Fruit fly (Drosophila melanogaster) whole organism, embryonic: Measurements from ENCODE around the gene Ipo9.

ENCODE experiments used
- Awh ChIP-seq: fragments of 200-800 bp; sonication (Bioruptor generic); IDR thresholded peaks from 2 replicates; pipeline ENCODE4, ENCODE4 v1.3.6; 2022; ENCODE audit warnings: missing biosample characterization, missing genetic modification characterization
- Bgb ChIP-seq: fragments of 200-800 bp; sonication (Bioruptor generic); IDR thresholded peaks from 2 replicates; pipeline ENCODE4 v1.3.6; 2022; ENCODE audit warnings: missing biosample characterization, missing genetic modification characterization; ENCODE audit not compliant: partially characterized antibody
- CG10209 ChIP-seq: fragments of 200-800 bp; sonication (Bioruptor generic); optimal IDR thresholded peaks from 3 replicates; lab custom pipeline; 2017; ENCODE audit warnings: missing biosample characterization, mild to moderate bottlenecking, missing genetic modification characterization, missing genetic modification reagents
- CG10366 ChIP-seq: fragments of 200-800 bp; sonication (Bioruptor generic); IDR thresholded peaks from 2 replicates; pipeline ENCODE4 v1.3.6; 2022; ENCODE audit warnings: missing biosample characterization, missing genetic modification characterization
- CG10959 ChIP-seq: fragments of 200-800 bp; sonication (Bioruptor generic); IDR thresholded peaks from 2 replicates; pipeline ENCODE4 v1.3.6; 2022; ENCODE audit warnings: missing biosample characterization, missing genetic modification characterization
- CG10979 ChIP-seq: fragments of 200-800 bp; sonication (Bioruptor generic); optimal IDR thresholded peaks from 2 replicates; lab custom pipeline; 2018; ENCODE audit warnings: missing biosample characterization, mild to moderate bottlenecking, missing genetic modification characterization, moderate library complexity
- CG11093 ChIP-seq: fragments of 200-800 bp; sonication (Bioruptor generic); IDR thresholded peaks from 3 replicates; pipeline ENCODE4 v1.3.6; 2022; ENCODE audit warnings: missing biosample characterization, missing genetic modification characterization
- CG11723 ChIP-seq: fragments of 200-800 bp; sonication (Bioruptor generic); optimal IDR thresholded peaks from 2 replicates; lab custom pipeline; 2017; ENCODE audit warnings: missing biosample characterization, mild to moderate bottlenecking, missing genetic modification characterization
- CG12299 ChIP-seq: fragments of 200-800 bp; sonication (Bioruptor generic); optimal IDR thresholded peaks from 2 replicates; lab custom pipeline; 2018; ENCODE audit warnings: missing biosample characterization, mild to moderate bottlenecking, missing genetic modification characterization
- CG12942 ChIP-seq: fragments of 200-800 bp; sonication (Bioruptor generic); optimal IDR thresholded peaks from 3 replicates; lab custom pipeline; 2016; ENCODE audit warnings: missing biosample characterization, missing genetic modification characterization
- CG14014 ChIP-seq: fragments of 200-800 bp; sonication (Bioruptor generic); IDR thresholded peaks from 2 replicates; pipeline ENCODE4 v1.3.6; 2022; ENCODE audit warnings: missing biosample characterization, missing genetic modification characterization
- CG15479 ChIP-seq: fragments of 200-800 bp; sonication (Bioruptor generic); optimal IDR thresholded peaks from 3 replicates; lab custom pipeline; 2019; ENCODE audit warnings: missing biosample characterization, mild to moderate bottlenecking, missing genetic modification characterization, moderate library complexity
- CG15601 ChIP-seq: fragments of 200-800 bp; sonication (Bioruptor generic); optimal IDR thresholded peaks from 3 replicates; lab custom pipeline; 2019; ENCODE audit warnings: missing biosample characterization, mild to moderate bottlenecking, missing genetic modification characterization, moderate library complexity
- CG2116 ChIP-seq: fragments of 200-800 bp; sonication (Bioruptor generic); optimal IDR thresholded peaks from 3 replicates; lab custom pipeline; 2018; ENCODE audit warnings: missing biosample characterization, mild to moderate bottlenecking, missing genetic modification characterization
- CG2678 ChIP-seq: fragments of 200-800 bp; sonication (Bioruptor generic); optimal IDR thresholded peaks from 3 replicates; lab custom pipeline; 2019; ENCODE audit warnings: missing biosample characterization, mild to moderate bottlenecking, missing genetic modification characterization, moderate library complexity
- CG30403 ChIP-seq: fragments of 200-800 bp; sonication (Bioruptor generic); optimal IDR thresholded peaks from 3 replicates; lab custom pipeline; 2016; ENCODE audit warnings: missing biosample characterization, missing genetic modification characterization
- CG34224 ChIP-seq: fragments of 200-800 bp; sonication (Bioruptor generic); IDR thresholded peaks from 3 replicates; pipeline ENCODE4 v1.3.6; 2022; ENCODE audit warnings: missing biosample characterization, missing genetic modification characterization; ENCODE audit not compliant: partially characterized antibody
- CG4707 ChIP-seq: fragments of 200-800 bp; sonication (Bioruptor generic); optimal IDR thresholded peaks from 2 replicates; lab custom pipeline; 2018; ENCODE audit warnings: missing biosample characterization, mild to moderate bottlenecking, missing genetic modification characterization, moderate library complexity
- CG4820 ChIP-seq: fragments of 200-800 bp; sonication (Bioruptor generic); optimal IDR thresholded peaks from 3 replicates; lab custom pipeline; 2016; ENCODE audit warnings: missing biosample characterization, missing genetic modification characterization
- CG6175 ChIP-seq: fragments of 200-800 bp; sonication (Bioruptor generic); IDR thresholded peaks from 3 replicates; pipeline ENCODE4 v1.3.6; 2022; ENCODE audit warnings: missing biosample characterization, missing genetic modification characterization
- CG6689 ChIP-seq: fragments of 200-800 bp; sonication (Bioruptor generic); IDR thresholded peaks from 2 replicates; pipeline ENCODE4 v1.3.6; 2022; ENCODE audit warnings: missing biosample characterization, missing genetic modification characterization
- CG7745 ChIP-seq: fragments of 200-800 bp; sonication (Bioruptor generic); optimal IDR thresholded peaks from 2 replicates; lab custom pipeline; 2018; ENCODE audit warnings: missing biosample characterization, mild to moderate bottlenecking, missing genetic modification characterization, moderate library complexity
- CG9876 ChIP-seq: fragments of 200-800 bp; sonication (Bioruptor generic); optimal IDR thresholded peaks from 2 replicates; lab custom pipeline; 2016; ENCODE audit warnings: missing biosample characterization, missing genetic modification characterization
- CrebB ChIP-seq: fragments of 200-800 bp; sonication (Bioruptor generic); optimal IDR thresholded peaks from 3 replicates; lab custom pipeline; 2018; ENCODE audit warnings: missing biosample characterization, mild to moderate bottlenecking, missing genetic modification characterization
- HLH4C ChIP-seq: fragments of 200-800 bp; sonication (Bioruptor generic); IDR thresholded peaks from 3 replicates; pipeline ENCODE4 v1.3.6; 2022; ENCODE audit warnings: missing biosample characterization, missing genetic modification characterization; ENCODE audit not compliant: partially characterized antibody
- Hr78 ChIP-seq, 2 experiments: fragments of 200-800 bp in 1 of 2; fragments of >200 bp in 1 of 2; sonication (Bioruptor generic) in 1 of 2; optimal IDR thresholded peaks; 2 replicates each; lab custom pipeline; 2017 to 2019; ENCODE audit warnings: missing biosample characterization in 2 of 2, missing genetic modification characterization in 2 of 2, mild to moderate bottlenecking in 1 of 2, moderate library complexity in 1 of 2
- Med ChIP-seq: fragments of 200-800 bp; sonication (Bioruptor generic); peaks from one replicate; lab custom pipeline; 2016; ENCODE audit warnings: missing biosample characterization, missing genetic modification characterization, mild to moderate bottlenecking, inconsistent platforms, moderate library complexity
- Myb ChIP-seq: fragments of 200-800 bp; sonication (Bioruptor generic); optimal IDR thresholded peaks from 2 replicates; lab custom pipeline; 2016; ENCODE audit warnings: missing biosample characterization, missing genetic modification characterization
- Sin3A ChIP-seq: fragments of >200 bp; optimal IDR thresholded peaks from 2 replicates; lab custom pipeline; 2018
- amos ChIP-seq: fragments of 200-800 bp; sonication (Bioruptor generic); IDR thresholded peaks from 2 replicates; pipeline ENCODE4 v1.3.6; 2022; ENCODE audit warnings: missing biosample characterization, missing genetic modification characterization; ENCODE audit not compliant: partially characterized antibody
- bab2 ChIP-seq: fragments of 200-800 bp; sonication (Bioruptor generic); optimal IDR thresholded peaks from 2 replicates; lab custom pipeline; 2016; ENCODE audit warnings: missing biosample characterization, missing genetic modification characterization
- caup ChIP-seq: fragments of 200-800 bp; sonication (Bioruptor generic); optimal IDR thresholded peaks from 3 replicates; lab custom pipeline; 2017; ENCODE audit warnings: missing biosample characterization, mild to moderate bottlenecking, missing genetic modification characterization, moderate library complexity; ENCODE audit not compliant: severe bottlenecking
- chn ChIP-seq: fragments of 200-800 bp; sonication (Bioruptor generic); optimal IDR thresholded peaks from 2 replicates; lab custom pipeline; 2016; ENCODE audit warnings: missing biosample characterization, missing genetic modification characterization
- dm ChIP-seq: fragments of 200-800 bp; sonication (Bioruptor generic); optimal IDR thresholded peaks from 3 replicates; lab custom pipeline; 2016; ENCODE audit warnings: missing biosample characterization, missing genetic modification characterization
- dpn ChIP-seq, 2 experiments: fragments of 200-800 bp; sonication (Bioruptor generic); optimal IDR thresholded peaks; 3 replicates each; lab custom pipeline; 2016; ENCODE audit warnings: missing biosample characterization in 2 of 2, missing genetic modification characterization in 2 of 2
- eyg ChIP-seq: fragments of 200-800 bp; sonication (Bioruptor generic); optimal IDR thresholded peaks from 3 replicates; lab custom pipeline; 2016; ENCODE audit warnings: missing biosample characterization, missing genetic modification characterization
- gro ChIP-seq: fragments of 200-800 bp; sonication (Bioruptor generic); optimal IDR thresholded peaks from 2 replicates; lab custom pipeline; 2016; ENCODE audit warnings: missing biosample characterization, missing genetic modification characterization
- knrl ChIP-seq: fragments of 200-800 bp; sonication (Bioruptor generic); IDR thresholded peaks from 3 replicates; pipeline ENCODE4 v1.3.6; 2022; ENCODE audit warnings: missing biosample characterization, missing genetic modification characterization; ENCODE audit not compliant: partially characterized antibody
- mirr ChIP-seq: fragments of 200-800 bp; sonication (Bioruptor generic); optimal IDR thresholded peaks from 3 replicates; lab custom pipeline; 2018; ENCODE audit warnings: missing biosample characterization, mild to moderate bottlenecking, missing genetic modification characterization
- nmo ChIP-seq: fragments of 200-800 bp; sonication (Bioruptor generic); optimal IDR thresholded peaks from 2 replicates; lab custom pipeline; 2018; ENCODE audit warnings: missing biosample characterization, mild to moderate bottlenecking, missing genetic modification characterization, moderate library complexity
- pb ChIP-seq: fragments of 200-800 bp; sonication (Bioruptor generic); optimal IDR thresholded peaks from 3 replicates; lab custom pipeline; 2016; ENCODE audit warnings: missing biosample characterization, missing genetic modification characterization
- phol ChIP-seq: fragments of 200-800 bp; sonication (Bioruptor generic); optimal IDR thresholded peaks from 3 replicates; lab custom pipeline; 2018; ENCODE audit warnings: missing biosample characterization, mild to moderate bottlenecking, missing genetic modification characterization, moderate library complexity
- shn ChIP-seq: fragments of 200-800 bp; sonication (Bioruptor generic); optimal IDR thresholded peaks from 3 replicates; lab custom pipeline; 2016; ENCODE audit warnings: missing biosample characterization, missing genetic modification characterization
- sna ChIP-seq: fragments of 200-800 bp; sonication (Bioruptor generic); IDR thresholded peaks from 2 replicates; pipeline ENCODE4 v1.3.6; 2022; ENCODE audit warnings: missing biosample characterization, missing genetic modification characterization; ENCODE audit not compliant: partially characterized antibody
- sr ChIP-seq: fragments of 200-800 bp; sonication (Bioruptor generic); IDR thresholded peaks from 3 replicates; pipeline ENCODE4 v1.3.6; 2022; ENCODE audit warnings: missing biosample characterization, missing genetic modification characterization
- trh ChIP-seq: fragments of 200-800 bp; sonication (Bioruptor generic); optimal IDR thresholded peaks from 2 replicates; lab custom pipeline; 2016; ENCODE audit warnings: missing biosample characterization, missing genetic modification characterization
- tup ChIP-seq: fragments of 200-800 bp; sonication (Bioruptor generic); optimal IDR thresholded peaks from 2 replicates; lab custom pipeline; 2016; ENCODE audit warnings: missing biosample characterization, mild to moderate bottlenecking, missing genetic modification characterization, moderate library complexity
- usp ChIP-seq: fragments of >200 bp; optimal IDR thresholded peaks from 2 replicates; lab custom pipeline; 2017; ENCODE audit warnings: missing biosample characterization, missing genetic modification characterization
- zen2 ChIP-seq: fragments of 200-800 bp; sonication (Bioruptor generic); IDR thresholded peaks from 3 replicates; pipeline ENCODE4 v1.3.6; 2022; ENCODE audit warnings: missing biosample characterization, missing genetic modification characterization; ENCODE audit not compliant: partially characterized antibody

Gene Ipo9

DNA sequence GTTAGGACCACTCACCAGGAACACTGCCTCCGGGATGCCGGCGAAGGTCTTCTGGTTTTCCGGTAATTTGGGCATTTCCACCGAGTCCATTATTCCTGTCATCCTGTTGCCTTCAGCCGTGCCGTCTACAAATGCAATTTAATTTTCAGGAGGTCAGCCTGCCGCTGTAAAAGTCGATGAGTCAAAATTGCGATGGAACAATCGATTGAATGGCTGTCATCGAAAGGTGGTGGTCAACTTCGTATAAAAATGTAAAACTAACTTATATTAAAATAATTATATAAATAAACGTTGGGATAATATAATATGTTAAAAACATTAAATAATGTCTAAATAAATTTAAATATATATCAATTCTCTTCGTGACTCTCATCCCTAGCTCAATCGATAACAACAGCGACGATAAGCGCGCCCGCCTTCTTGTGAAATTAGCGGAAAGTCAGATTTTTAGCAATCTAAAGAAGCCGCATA, 2.6 kb upstream of the Ipo9 start, which contains the start of the genes mgr and Irbp (continued):
- TF ChIP-seq CrebB (peak; percentile 75), CG6689 (GFP tag; lab: Robert Waterston, UW) (peak; percentile 95), gro (GFP tag; lab: Kevin White, UChicago) (no peak), phol (tag; lab: Kevin White, UChicago) (peak; percentile 93), CG12942 (GFP tag; lab: Kevin White, UChicago) (peak; percentile 88), CG4707 (GFP tag; lab: Kevin White, UChicago) (peak; percentile 64), Med (GFP tag; lab: Kevin White, UChicago) (peak; percentile 90), Myb (GFP tag; lab: Kevin White, UChicago) (no peak), CG12299 (tag; lab: Kevin White, UChicago) (peak; percentile 80), CG30403 (GFP tag; lab: Kevin White, UChicago) (peak; percentile 92), CG2678 (tag; lab: Kevin White, UChicago) (no peak), trh (peak; percentile 73), CG14014 (GFP tag; lab: Robert Waterston, UW) (peak; percentile 92), CG11093 (peak; percentile 79; the same call in 2 of the 3 replicates), Hr78 (GFP tag; optimal IDR thresholded peaks at IDR 0.05; lab: Kevin White, UChicago) (no peak), usp (GFP tag; lab: Kevin White, UChicago) (no peak), nmo (GFP tag; lab: Kevin White, UChicago) (peak; percentile 95), sr (peak; percentile 13; the same call in 1 of the 3 replicates), CG7745 (tag; lab: Kevin White, UChicago) (peak; percentile 53), CG6175 (GFP tag; lab: Robert Waterston, UW) (peak; percentile 85), dm (peak; percentile 19), CG34224 (peak; percentile 91), sna (GFP tag; lab: Robert Waterston, UW) (peak; percentile 88), caup (peak; percentile 94), CG10366 (GFP tag; lab: Robert Waterston, UW) (peak; percentile 94), dpn (GFP tag; optimal IDR thresholded peaks at IDR 0.05; lab: Kevin White, UChicago) (peak; percentile 18 to 92), CG2116 (GFP tag; lab: Kevin White, UChicago) (peak; percentile 82), pb (GFP tag; lab: Kevin White, UChicago) (no peak), Bgb (GFP tag; lab: Robert Waterston, UW) (peak; percentile 75), Awh (GFP tag; lab: Robert Waterston, UW) (peak; percentile 91), Sin3A (lab: Kevin White, UChicago) (no peak), zen2 (GFP tag; lab: Robert Waterston, UW) (peak; percentile 77; the same call in 2 of the 3 replicates), CG11723 (GFP tag; lab: Kevin White, UChicago) (peak; percentile 85), CG10209 (peak; percentile 91), chn (GFP tag; lab: Kevin White, UChicago) (peak; percentile 53), mirr (GFP tag; lab: Kevin White, UChicago) (no peak), CG10979 (tag; lab: Kevin White, UChicago) (peak; percentile 92), HLH4C (GFP tag; lab: Robert Waterston, UW) (peak; percentile 84), eyg (GFP tag; lab: Kevin White, UChicago) (no peak), CG9876 (GFP tag; lab: Kevin White, UChicago) (no peak), CG4820 (GFP tag; lab: Kevin White, UChicago) (peak; percentile 85), tup (GFP tag; lab: Kevin White, UChicago) (peak; percentile 70), bab2 (peak; percentile 55), shn (GFP tag; lab: Kevin White, UChicago) (no peak), amos (GFP tag; lab: Robert Waterston, UW) (peak; percentile 74), knrl (GFP tag; lab: Robert Waterston, UW) (peak; percentile 91), CG10959 (GFP tag; lab: Robert Waterston, UW) (peak; percentile 90), CG15479 (peak; percentile 11), CG15601 (tag; lab: Kevin White, UChicago) (peak; percentile 91)
